Worm (Caenorhabditis elegans): Measurements from ENCODE around the gene ugt-56.

The ugt-56 gene

DNA sequence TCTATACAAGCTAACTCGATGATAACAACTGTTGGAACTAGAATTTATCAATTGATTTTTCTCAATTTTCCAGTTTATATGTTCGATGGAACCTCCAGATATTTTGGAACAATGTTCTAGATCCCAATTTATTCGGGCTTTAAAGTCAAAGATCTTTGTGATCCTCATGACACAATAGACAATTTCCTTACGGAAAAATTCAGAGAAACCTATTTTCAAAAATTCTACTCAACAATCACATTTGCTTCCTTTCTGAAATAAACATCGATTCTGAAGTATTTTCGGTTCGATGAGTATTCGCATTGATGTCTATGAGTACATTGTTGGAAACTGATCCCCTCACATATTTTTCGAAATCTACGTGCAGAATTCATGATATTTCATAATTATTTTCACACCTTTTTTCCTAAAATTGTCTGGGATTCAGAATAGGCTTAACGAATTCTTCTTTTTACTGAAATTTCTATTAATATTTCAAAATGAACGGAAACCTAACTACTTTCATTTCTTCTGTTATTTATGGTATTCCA is 48.3 kb downstream of the ugt-56 start, which contains the start of gene srg-45:
Gene srg-45, plus strand, starts transcription at position 480 of the 530 bp plus-strand sequence.
- TF ChIP-seq flt-1 (GFP tag; IDR thresholded peaks at IDR 0.05): no peak
- no peak for TF ChIP-seq tab-1 (GFP tag; IDR thresholded peaks at IDR 0.05)
- no peak for TF ChIP-seq klf-2 (GFP tag; conservative IDR thresholded peaks at IDR 0.05)
- no peak for TF ChIP-seq ztf-23 (GFP tag; IDR thresholded peaks at IDR 0.05)
- TF ChIP-seq cog-1 (tag; optimal IDR thresholded peaks at IDR 0.05): no peak
- TF ChIP-seq ztf-29 (GFP tag; IDR thresholded peaks at IDR 0.05): no peak
- no peak for TF ChIP-seq med-1 (GFP tag; optimal IDR thresholded peaks at IDR 0.05; ENCODE audit: insufficient read depth)
- no peak for TF ChIP-seq ref-1 (GFP tag; conservative IDR thresholded peaks at IDR 0.05)
- no peak for TF ChIP-seq T22C8.4 (GFP tag; IDR thresholded peaks at IDR 0.05)

DNA sequence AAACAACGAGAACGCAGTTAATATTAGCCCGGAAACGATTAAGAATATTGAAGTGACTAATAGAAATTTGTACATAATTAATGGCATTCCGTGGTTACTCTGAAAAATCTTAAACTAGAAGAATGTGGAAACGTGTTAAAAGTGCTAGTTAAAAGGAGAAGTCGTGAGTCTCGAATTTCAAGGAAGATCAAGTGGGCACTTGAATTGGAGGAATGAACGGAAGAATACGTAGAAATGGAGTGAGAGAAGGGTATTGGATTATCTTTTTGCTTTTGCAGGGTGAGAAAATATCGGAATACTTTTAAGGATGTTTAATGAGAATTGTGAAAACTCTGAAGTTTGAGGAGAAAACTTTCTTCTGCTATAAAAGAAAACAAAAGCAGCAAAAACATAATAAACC is 51.5 kb downstream of the ugt-56 start, which contains the start of gene hpo-30:
Gene hpo-30, minus strand, starts transcription at position 101 of the 400 bp plus-strand sequence.
- TF ChIP-seq med-1 (GFP tag; optimal IDR thresholded peaks at IDR 0.05; ENCODE audit: insufficient read depth): no peak
- no peak for TF ChIP-seq ref-1 (GFP tag; conservative IDR thresholded peaks at IDR 0.05)
- TF ChIP-seq ztf-23 (GFP tag; IDR thresholded peaks at IDR 0.05): no peak
- TF ChIP-seq T22C8.4 (GFP tag; IDR thresholded peaks at IDR 0.05): no peak
- TF ChIP-seq cog-1 (tag; optimal IDR thresholded peaks at IDR 0.05): no peak
- no peak for TF ChIP-seq flt-1 (GFP tag; IDR thresholded peaks at IDR 0.05)
- no peak for TF ChIP-seq ztf-29 (GFP tag; IDR thresholded peaks at IDR 0.05)
- no peak for TF ChIP-seq tab-1 (GFP tag; IDR thresholded peaks at IDR 0.05)
- no peak for TF ChIP-seq klf-2 (GFP tag; conservative IDR thresholded peaks at IDR 0.05)
